Fruit fly (Drosophila melanogaster): ENCODE data around the gene CG8945.

CG8945 gene

DNA sequence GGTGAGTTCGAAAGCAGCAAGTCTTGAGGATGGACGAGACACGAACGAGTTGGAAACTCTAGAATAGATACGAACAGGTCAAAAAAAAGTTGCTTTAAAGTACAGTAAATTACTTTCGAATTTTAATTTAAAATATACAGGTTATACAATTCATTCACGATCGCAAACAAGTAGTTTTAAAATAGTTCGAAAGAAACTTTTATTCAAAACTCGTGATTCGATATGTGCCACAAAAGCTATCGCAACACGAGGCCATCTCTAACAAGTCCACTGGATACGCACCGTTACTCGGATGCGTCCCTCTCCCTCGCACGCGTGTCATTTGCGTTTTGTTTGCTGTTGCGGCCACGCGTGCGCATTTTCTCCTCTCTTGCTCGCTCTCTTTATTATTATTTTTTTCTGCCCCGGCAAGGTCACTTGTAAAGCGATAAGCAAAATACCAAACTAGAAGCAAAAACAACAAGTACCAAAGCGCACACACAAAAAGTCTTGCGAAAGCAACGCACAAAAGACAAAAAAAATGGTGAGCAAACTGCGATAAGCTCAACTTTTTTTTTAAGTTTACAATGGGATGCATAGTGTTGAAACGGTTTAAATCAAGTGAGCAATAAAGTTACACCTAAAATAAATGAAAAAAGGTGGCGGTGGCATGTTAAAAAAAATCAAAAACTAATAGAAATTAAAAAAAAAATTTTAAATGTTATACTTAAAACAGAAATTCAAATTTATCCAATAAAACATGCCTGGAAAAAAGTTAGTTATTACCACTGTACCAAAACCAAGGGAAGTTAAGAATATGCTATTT, 37.7 kb upstream of the CG8945 start (continued):
- TF ChIP-seq CG7556 (GFP tag; optimal IDR thresholded peaks at IDR 0.05) (peak; percentile 62), ap (GFP tag; IDR thresholded peaks at IDR 0.05) (0 out of 2 replicates have a peak, but pooled peaks have one; percentile 40), nerfin-1 (tag; optimal IDR thresholded peaks at IDR 0.05) (no peak), CG14014 (GFP tag; IDR thresholded peaks at IDR 0.05) (peak; percentile 72), CG1603 (tag; optimal IDR thresholded peaks at IDR 0.05) (peak; percentile 33), CG18764 (GFP tag; optimal IDR thresholded peaks at IDR 0.05) (peak; percentile 20), fu2 (GFP tag; optimal IDR thresholded peaks at IDR 0.05) (no peak), CG14710 (tag; optimal IDR thresholded peaks at IDR 0.05) (peak; percentile 30), Fer1 (GFP tag; optimal IDR thresholded peaks at IDR 0.05) (peak; percentile 85), CG15479 (GFP tag; optimal IDR thresholded peaks at IDR 0.05) (peak; percentile 76), tap (tag; optimal IDR thresholded peaks at IDR 0.05) (peak; percentile 67), Drgx (GFP tag; IDR thresholded peaks at IDR 0.05) (peak; percentile 26; the same call in 1 of the 2 replicates), CG8765 (GFP tag; IDR thresholded peaks at IDR 0.05) (peak; percentile 58; the same call in 1 of the 2 replicates), Doc3 (GFP tag; IDR thresholded peaks at IDR 0.05; ENCODE audit: partially characterized antibody) (peak; percentile 97), CG16815 (GFP tag; optimal IDR thresholded peaks at IDR 0.05) (no peak), shn (GFP tag; optimal IDR thresholded peaks at IDR 0.05) (peak; percentile 10), CG7357 (GFP tag; IDR thresholded peaks at IDR 0.05) (peak; percentile 26; the same call in 2 of the 3 replicates), H15 (GFP tag; IDR thresholded peaks at IDR 0.05) (0 out of 3 replicates have a peak, but pooled peaks have one; percentile 30), gcm2 (GFP tag; optimal IDR thresholded peaks at IDR 0.05) (no peak), stwl (tag; optimal IDR thresholded peaks at IDR 0.05) (peak; percentile 34), NfI (GFP tag; optimal IDR thresholded peaks at IDR 0.05) (peak; percentile 56), CG3838 (GFP tag; optimal IDR thresholded peaks at IDR 0.05) (no peak), B-H1 (GFP tag; IDR thresholded peaks at IDR 0.05) (peak; percentile 53; the same call in 2 of the 3 replicates), CG12391 (tag; optimal IDR thresholded peaks at IDR 0.05) (peak; percentile 47), CG11504 (tag; optimal IDR thresholded peaks at IDR 0.05) (peak; percentile 78), Gsc (GFP tag; IDR thresholded peaks at IDR 0.05) (no peak), CG10462 (GFP tag; optimal IDR thresholded peaks at IDR 0.05) (no peak), danr (GFP tag; IDR thresholded peaks at IDR 0.05) (peak; percentile 36; the same call in 1 of the 2 replicates), MESR4 (GFP tag; optimal IDR thresholded peaks at IDR 0.05) (no peak), slou (GFP tag; optimal IDR thresholded peaks at IDR 0.05) (no peak), grau (tag; optimal IDR thresholded peaks at IDR 0.05) (peak; percentile 68), CG12659 (GFP tag; optimal IDR thresholded peaks at IDR 0.05) (peak; percentile 59), gsb (GFP tag; IDR thresholded peaks at IDR 0.05) (peak; percentile 37; the same call in 1 of the 2 replicates), fd102C (GFP tag; optimal IDR thresholded peaks at IDR 0.05) (no peak), CG11723 (GFP tag; optimal IDR thresholded peaks at IDR 0.05) (peak; percentile 45), Asciz (GFP tag; optimal IDR thresholded peaks at IDR 0.05) (peak; percentile 22), CG9932 (GFP tag; IDR thresholded peaks at IDR 0.05) (peak; percentile 63), Sin3A (optimal IDR thresholded peaks at IDR 0.05) (no peak), Ets97D (GFP tag; optimal IDR thresholded peaks at IDR 0.05) (peak; percentile 21), CG1024 (GFP tag; IDR thresholded peaks at IDR 0.05) (peak; percentile 37; the same call in 1 of the 2 replicates), CG4820 (GFP tag; optimal IDR thresholded peaks at IDR 0.05) (peak; percentile 27), Hand (GFP tag; optimal IDR thresholded peaks at IDR 0.05) (peak; percentile 58), CG8290 (GFP tag; optimal IDR thresholded peaks at IDR 0.05) (no peak), CG8290 (tag; optimal IDR thresholded peaks at IDR 0.05) (peak in 1 of 2 experiments; percentile 37), Opbp (GFP tag; IDR thresholded peaks at IDR 0.05; ENCODE audit: partially characterized antibody) (peak; percentile 87), CG33213 (GFP tag; optimal IDR thresholded peaks at IDR 0.05) (no peak), crc (GFP tag; optimal IDR thresholded peaks at IDR 0.05) (peak; percentile 10), Jarid2 (GFP tag; optimal IDR thresholded peaks at IDR 0.05) (no peak), gro (GFP tag; optimal IDR thresholded peaks at IDR 0.05) (peak; percentile 41)
